Worm (Caenorhabditis elegans) whole organism, L3 larva: ENCODE results near the gene nadk-1.
A peak's percentile ranks its signal among the peaks of the same experiment; 100 is the strongest.

Experiments used
- R02D3.7 ChIP-seq: fragments of 150-350 bp; optimal IDR thresholded peaks from 2 replicates; lab custom pipeline; 2014; ENCODE audit warnings: missing biosample characterization, missing genetic modification characterization
- ZK546.5 ChIP-seq: sonication (generic microtip); optimal IDR thresholded peaks from 2 replicates; lab custom pipeline; 2017; ENCODE audit warnings: missing biosample characterization, missing genetic modification characterization
- aly-2 ChIP-seq: fragments of 150-350 bp; optimal IDR thresholded peaks from 2 replicates; lab custom pipeline; 2014; ENCODE audit warnings: missing biosample characterization, missing genetic modification characterization
- ama-1 ChIP-seq: fragments of 150-350 bp; optimal IDR thresholded peaks from 2 replicates; lab custom pipeline; 2018
- ceh-28 ChIP-seq: fragments of 150-350 bp; optimal IDR thresholded peaks from 2 replicates; lab custom pipeline; 2014; ENCODE audit warnings: missing biosample characterization, missing genetic modification reagents, missing genetic modification characterization
- ceh-82 ChIP-seq: fragments of 150-350 bp; optimal IDR thresholded peaks from 2 replicates; lab custom pipeline; 2014; ENCODE audit warnings: missing biosample characterization, missing genetic modification characterization
- ceh-9 ChIP-seq: sonication (generic microtip); optimal IDR thresholded peaks from 2 replicates; lab custom pipeline; 2018; ENCODE audit warnings: missing biosample characterization, missing genetic modification characterization
- daf-12 ChIP-seq: fragments of 150-350 bp; optimal IDR thresholded peaks from 2 replicates; lab custom pipeline; 2014; ENCODE audit warnings: missing biosample characterization, missing genetic modification reagents, missing genetic modification characterization
- egl-27 ChIP-seq: sonication (generic microtip); optimal IDR thresholded peaks from 4 replicates; lab custom pipeline; 2017; ENCODE audit warnings: missing biosample characterization, missing genetic modification reagents, missing genetic modification characterization
- egl-5 ChIP-seq: fragments of 150-350 bp; optimal IDR thresholded peaks from 2 replicates; lab custom pipeline; 2017; ENCODE audit warnings: missing biosample characterization, missing genetic modification reagents, missing genetic modification characterization, inconsistent platforms
- elt-1 ChIP-seq: fragments of 150-350 bp; optimal IDR thresholded peaks from 2 replicates; lab custom pipeline; 2014; ENCODE audit warnings: missing biosample characterization, missing genetic modification characterization
- elt-2 ChIP-seq: sonication (generic microtip); optimal IDR thresholded peaks from 2 replicates; lab custom pipeline; 2016; ENCODE audit warnings: missing genetic modification reagents, mild to moderate bottlenecking, missing genetic modification characterization, missing compliant biosample characterization
- elt-3 ChIP-seq, 3 experiments: fragments of 150-350 bp in 1 of 3; sonication (generic microtip) in 2 of 3; optimal IDR thresholded peaks; 2 replicates in 2 of 3; 4 replicates in 1 of 3; lab custom pipeline; 2014 to 2017; ENCODE audit warnings: missing biosample characterization in 3 of 3, missing genetic modification characterization in 3 of 3
- fkh-10 ChIP-seq: sonication (generic microtip); optimal IDR thresholded peaks from 2 replicates; lab custom pipeline; 2017; ENCODE audit warnings: missing biosample characterization, missing genetic modification reagents, missing genetic modification characterization
- fkh-2 ChIP-seq: fragments of 150-350 bp; optimal IDR thresholded peaks from 2 replicates; lab custom pipeline; 2014; ENCODE audit warnings: missing biosample characterization, missing genetic modification reagents, missing genetic modification characterization
- fos-1 ChIP-seq: fragments of 150-350 bp; optimal IDR thresholded peaks from 2 replicates; lab custom pipeline; 2014; ENCODE audit warnings: missing biosample characterization, missing genetic modification characterization
- hmg-11 ChIP-seq: sonication (generic microtip); optimal IDR thresholded peaks from 2 replicates; lab custom pipeline; 2016; ENCODE audit warnings: missing genetic modification characterization, missing compliant biosample characterization
- lin-15B ChIP-seq: fragments of 150-350 bp; optimal IDR thresholded peaks from 2 replicates; lab custom pipeline; 2014; ENCODE audit warnings: missing biosample characterization, missing genetic modification characterization
- lin-39 ChIP-seq: fragments of 150-350 bp; optimal IDR thresholded peaks from 2 replicates; lab custom pipeline; 2018; ENCODE audit warnings: missing biosample characterization, missing genetic modification reagents, missing genetic modification characterization
- lsy-12 ChIP-seq: sonication (generic microtip); optimal IDR thresholded peaks from 2 replicates; lab custom pipeline; 2016; ENCODE audit warnings: mild to moderate bottlenecking, missing genetic modification characterization, missing compliant biosample characterization
- mdl-1 ChIP-seq: fragments of 150-350 bp; optimal IDR thresholded peaks from 2 replicates; lab custom pipeline; 2014; ENCODE audit warnings: missing biosample characterization, missing genetic modification characterization
- mml-1 ChIP-seq: fragments of 150-350 bp; sonication (generic microtip); optimal IDR thresholded peaks from 3 replicates; lab custom pipeline; 2014; ENCODE audit warnings: missing biosample characterization, missing genetic modification characterization
- nhr-11 ChIP-seq: fragments of 150-350 bp; optimal IDR thresholded peaks from 2 replicates; lab custom pipeline; 2014; ENCODE audit warnings: missing biosample characterization, missing genetic modification characterization
- nhr-12 ChIP-seq: fragments of 150-350 bp; optimal IDR thresholded peaks from 2 replicates; lab custom pipeline; 2014; ENCODE audit warnings: missing biosample characterization, missing genetic modification characterization
- nhr-23 ChIP-seq: fragments of 150-350 bp; optimal IDR thresholded peaks from 2 replicates; lab custom pipeline; 2014; ENCODE audit warnings: missing biosample characterization, missing genetic modification reagents, missing genetic modification characterization
- nhr-237 ChIP-seq: fragments of 150-350 bp; optimal IDR thresholded peaks from 2 replicates; lab custom pipeline; 2014; ENCODE audit warnings: missing biosample characterization, missing genetic modification characterization
- nhr-25 ChIP-seq: sonication (generic microtip); optimal IDR thresholded peaks from 2 replicates; lab custom pipeline; 2017; ENCODE audit warnings: missing biosample characterization, missing genetic modification characterization
- nhr-28 ChIP-seq: fragments of 150-350 bp; optimal IDR thresholded peaks from 2 replicates; lab custom pipeline; 2014; ENCODE audit warnings: missing biosample characterization, missing genetic modification characterization
- nhr-43 ChIP-seq: sonication (generic microtip); optimal IDR thresholded peaks from 2 replicates; lab custom pipeline; 2016; ENCODE audit warnings: mild to moderate bottlenecking, missing genetic modification characterization, missing compliant biosample characterization; ENCODE audit not compliant: poor library complexity, severe bottlenecking
- nhr-67 ChIP-seq: fragments of 150-350 bp; optimal IDR thresholded peaks from 2 replicates; lab custom pipeline; 2014; ENCODE audit warnings: missing biosample characterization, missing genetic modification characterization
- nhr-77 ChIP-seq: fragments of 150-350 bp; optimal IDR thresholded peaks from 2 replicates; lab custom pipeline; 2014; ENCODE audit warnings: missing biosample characterization, missing genetic modification characterization
- pqm-1 ChIP-seq: fragments of 150-350 bp; optimal IDR thresholded peaks from 2 replicates; lab custom pipeline; 2017; ENCODE audit warnings: missing biosample characterization, missing genetic modification characterization, inconsistent platforms
- sea-2 ChIP-seq: fragments of 150-350 bp; sonication (generic microtip); optimal IDR thresholded peaks from 4 replicates; lab custom pipeline; 2014; ENCODE audit warnings: missing biosample characterization, missing genetic modification reagents, missing genetic modification characterization
- skn-1 ChIP-seq: fragments of 150-350 bp; optimal IDR thresholded peaks from 2 replicates; lab custom pipeline; 2014; ENCODE audit warnings: missing biosample characterization, missing genetic modification characterization
- tbx-2 ChIP-seq: sonication (generic microtip); optimal IDR thresholded peaks from 2 replicates; lab custom pipeline; 2016; ENCODE audit warnings: mild to moderate bottlenecking, missing genetic modification characterization, missing compliant biosample characterization
- unc-39 ChIP-seq: sonication (generic microtip); optimal IDR thresholded peaks from 4 replicates; lab custom pipeline; 2017; ENCODE audit warnings: missing biosample characterization, missing genetic modification characterization
- unc-62 ChIP-seq: fragments of 150-350 bp; sonication (generic microtip); optimal IDR thresholded peaks from 4 replicates; lab custom pipeline; 2014; ENCODE audit warnings: missing biosample characterization, missing genetic modification reagents, missing genetic modification characterization
- zag-1 ChIP-seq: fragments of 150-350 bp; optimal IDR thresholded peaks from 2 replicates; lab custom pipeline; 2014; ENCODE audit warnings: missing biosample characterization, missing genetic modification characterization
- ztf-11 ChIP-seq: fragments of 150-350 bp; optimal IDR thresholded peaks from 2 replicates; lab custom pipeline; 2014; ENCODE audit warnings: missing biosample characterization, missing genetic modification characterization
- ztf-4 ChIP-seq: fragments of 150-350 bp; optimal IDR thresholded peaks from 2 replicates; lab custom pipeline; 2014; ENCODE audit warnings: missing biosample characterization, missing genetic modification characterization

Gene nadk-1

DNA sequence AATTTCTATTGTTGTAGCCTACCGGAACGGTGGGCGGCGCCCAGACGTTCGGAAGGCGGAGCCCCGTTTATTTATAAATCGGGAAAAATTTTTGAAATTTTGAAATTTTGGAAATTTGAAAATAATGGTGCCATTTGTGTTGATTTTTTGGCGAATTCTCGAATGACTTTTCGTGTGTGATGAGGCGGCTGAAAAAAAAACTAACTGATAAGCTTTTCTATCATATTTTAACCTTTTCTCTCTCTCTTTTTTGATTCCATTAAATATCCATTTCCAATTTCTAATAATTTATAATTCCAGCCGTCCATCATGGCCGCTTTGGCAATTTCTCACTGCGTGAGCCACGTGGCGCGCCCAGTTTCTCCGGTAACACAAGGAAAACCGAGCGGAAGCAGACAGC, at the start of gene nadk-1:
Gene nadk-1 (plus strand): TSS at position 301 of the 400 bp plus-strand sequence.
- no peak for TF ChIP-seq aly-2 (tag; lab: Kevin White, UChicago)
- no peak for TF ChIP-seq nhr-28 (tag; lab: Kevin White, UChicago)
- no peak for TF ChIP-seq fkh-2 (tag; lab: Kevin White, UChicago)
- no peak for TF ChIP-seq ceh-82 (tag; lab: Kevin White, UChicago)
- TF ChIP-seq nhr-11, result no peak
- no peak for TF ChIP-seq sea-2 (GFP tag; lab: Kevin White, UChicago)
- no peak for TF ChIP-seq lsy-12 (tag; lab: Kevin White, UChicago)
- no peak for TF ChIP-seq unc-62 (GFP tag; lab: Kevin White, UChicago)
- no peak for TF ChIP-seq ztf-4
- TF ChIP-seq nhr-237 (tag; lab: Kevin White, UChicago), result no peak
- TF ChIP-seq nhr-67 (tag; lab: Kevin White, UChicago), result no peak
- no peak for TF ChIP-seq nhr-77
- no peak for TF ChIP-seq unc-39 (tag; lab: Kevin White, UChicago)
- TF ChIP-seq ama-1 (lab: Kevin White, UChicago), result no peak
- TF ChIP-seq, all 47 proteins: peak for 0

DNA sequence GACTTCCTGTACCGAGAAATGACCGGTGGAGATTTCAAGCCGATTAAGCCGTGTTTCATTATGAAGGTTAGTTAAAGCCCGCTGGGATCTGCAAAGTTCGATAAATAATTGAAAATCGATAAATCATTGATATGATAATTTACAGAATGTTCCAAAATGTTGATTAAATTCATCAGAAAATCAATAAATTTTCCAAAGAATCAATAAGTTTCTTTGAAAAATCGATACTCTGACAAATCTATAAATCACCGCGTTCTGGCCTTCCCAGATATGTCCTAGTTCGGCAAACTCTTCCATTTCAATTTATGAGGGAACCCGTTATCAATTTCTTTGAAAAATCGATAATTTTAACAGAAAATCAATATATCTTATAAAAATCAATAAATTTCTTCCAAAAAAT, 49.4 kb upstream of the nadk-1 start:
- peak; percentile 71 for TF ChIP-seq ceh-28 (tag; lab: Kevin White, UChicago)
- no peak for TF ChIP-seq fos-1 (tag; lab: Kevin White, UChicago)
- TF ChIP-seq hmg-11 (tag; lab: Kevin White, UChicago), result no peak
- TF ChIP-seq, all 47 proteins: peak for 1

ce11 chrIV:1408137-1408536, 48.7 kb upstream of the nadk-1 start:
- TF ChIP-seq elt-2 (no peak), ceh-28 (tag; lab: Kevin White, UChicago) (peak; percentile 98), unc-39 (tag; lab: Kevin White, UChicago) (no peak)
- TF ChIP-seq, all 47 proteins: peak for 1

ce11 chrIV:1408718-1409117, 48.2 kb upstream of the nadk-1 start:
- peak; percentile 93 for TF ChIP-seq ceh-28 (tag; lab: Kevin White, UChicago)
- no peak for TF ChIP-seq ceh-9 (tag; lab: Kevin White, UChicago)

DNA sequence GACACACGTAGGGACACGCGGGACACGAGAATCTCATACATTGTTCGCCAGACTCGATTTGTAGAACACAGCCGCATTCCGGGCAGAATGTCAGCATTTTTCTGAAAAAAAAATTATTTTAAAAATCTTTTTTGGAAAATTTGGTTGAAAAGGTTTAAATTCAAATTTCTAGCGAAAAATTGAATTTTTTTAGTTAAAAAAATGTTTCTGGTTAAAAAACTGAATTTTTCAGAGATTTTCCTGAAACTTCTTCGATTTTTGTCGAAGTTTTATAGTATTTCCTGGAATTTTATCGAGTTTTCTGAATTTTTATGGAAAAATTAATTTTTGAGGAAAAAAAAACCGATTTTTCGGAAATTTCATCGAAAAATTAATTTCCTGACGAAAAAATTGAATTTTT, 46.9 kb upstream of the nadk-1 start, which contains the start of gene rpc-11:
Gene rpc-11 (minus strand): TSS at position 101 of the 400 bp plus-strand sequence.
- TF ChIP-seq nhr-11 (no peak), zag-1 (tag; lab: Kevin White, UChicago) (no peak), egl-27 (tag; lab: Kevin White, UChicago) (no peak), ztf-4 (no peak), nhr-67 (tag; lab: Kevin White, UChicago) (no peak), nhr-77 (no peak), elt-1 (tag; lab: Kevin White, UChicago) (no peak), fos-1 (tag; lab: Kevin White, UChicago) (no peak), fkh-10 (GFP tag; lab: Kevin White, UChicago) (no peak), lsy-12 (tag; lab: Kevin White, UChicago) (no peak), unc-62 (GFP tag; lab: Kevin White, UChicago) (no peak), elt-3 (tag; optimal IDR thresholded peaks at IDR 0.05; lab: Kevin White, UChicago) (no peak), unc-39 (tag; lab: Kevin White, UChicago) (no peak), nhr-23 (tag; lab: Kevin White, UChicago) (no peak), nhr-237 (tag; lab: Kevin White, UChicago) (no peak), daf-12 (tag; lab: Kevin White, UChicago) (no peak), nhr-12 (no peak)

DNA sequence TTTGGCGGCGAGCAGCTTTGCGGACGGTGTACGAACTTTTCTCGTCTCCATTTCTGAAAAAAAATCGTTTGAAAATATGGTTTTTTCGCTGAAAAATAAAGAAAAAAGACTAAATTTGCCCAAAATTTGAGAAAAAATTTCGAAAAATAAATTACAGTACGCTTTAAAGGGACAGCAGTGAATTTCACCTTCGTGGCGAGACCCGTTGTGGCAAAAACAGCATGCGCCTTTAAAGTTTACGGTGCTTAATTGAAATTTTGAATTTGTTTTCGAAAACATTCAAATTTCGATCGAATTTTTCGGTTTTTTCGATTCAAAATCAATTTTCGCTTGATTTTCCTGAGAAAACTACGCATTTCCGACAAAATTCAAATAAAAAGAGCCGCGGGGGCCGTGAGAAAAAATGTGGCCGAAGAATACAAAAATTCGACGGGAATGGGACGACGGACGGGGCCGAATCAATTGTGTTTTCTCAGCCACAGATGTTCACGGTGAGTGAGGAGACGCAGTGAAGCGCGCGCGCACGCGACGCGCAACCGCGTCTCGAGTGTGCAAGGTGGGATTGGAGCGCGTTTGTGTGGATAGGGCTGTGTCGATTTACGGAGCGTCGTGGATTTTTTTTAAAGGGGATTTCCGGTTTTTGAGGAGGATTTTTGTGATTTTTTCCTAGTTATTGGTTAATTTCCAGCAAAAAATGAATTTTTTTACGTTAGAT, 36.9 kb upstream of the nadk-1 start, which contains the start of gene Y77E11A.7:
Gene Y77E11A.7 (minus strand): TSS at position 55 of the 715 bp plus-strand sequence.
- TF ChIP-seq nhr-23 (tag; lab: Kevin White, UChicago) (peak; percentile 86), nhr-25 (tag; lab: Kevin White, UChicago) (peak; percentile 91), pqm-1 (tag; lab: Kevin White, UChicago) (peak; percentile 79), nhr-43 (no peak), mml-1 (tag; lab: Kevin White, UChicago) (no peak), egl-5 (peak; percentile 76), elt-2 (peak; percentile 61), mdl-1 (peak; percentile 60), lin-39 (tag; lab: Kevin White, UChicago) (peak; percentile 100), lsy-12 (tag; lab: Kevin White, UChicago) (peak; percentile 56), nhr-11 (peak; percentile 54), nhr-28 (tag; lab: Kevin White, UChicago) (no peak), fkh-2 (tag; lab: Kevin White, UChicago) (no peak), egl-27 (tag; lab: Kevin White, UChicago) (peak; percentile 50), lin-15B (tag; lab: Kevin White, UChicago) (peak; percentile 99), skn-1 (tag; lab: Kevin White, UChicago) (peak; percentile 70), daf-12 (tag; lab: Kevin White, UChicago) (no peak), R02D3.7 (tag; lab: Kevin White, UChicago) (peak; percentile 96), ztf-4 (peak; percentile 47), fkh-10 (GFP tag; lab: Kevin White, UChicago) (peak; percentile 55), tbx-2 (peak; percentile 17), ZK546.5 (tag; lab: Kevin White, UChicago) (no peak), ama-1 (lab: Kevin White, UChicago) (peak; percentile 46), ztf-11 (tag; lab: Kevin White, UChicago) (no peak)
